Worm (Caenorhabditis elegans): ENCODE data around the gene clec-52.

ce11 chrIV:8144341-8144740 is 24.2 kb downstream of the clec-52 start:
- no peak for TF ChIP-seq med-1 (GFP tag; optimal IDR thresholded peaks at IDR 0.05; ENCODE audit: insufficient read depth)
- TF ChIP-seq tab-1 (GFP tag; IDR thresholded peaks at IDR 0.05), result no peak
